Fruit fly (Drosophila melanogaster): ENCODE measurements around the gene mRpS6.

mRpS6 gene

dm6 chr3L:4363887-4364794, at the start of gene mRpS6, which contains the start of gene Cip4:
Gene mRpS6 (plus strand): TSS chr3L:4364550.
Gene Cip4 (minus strand): TSS chr3L:4364102.
- TF ChIP-seq usp (GFP tag; optimal IDR thresholded peaks at IDR 0.05): no peak
- TF ChIP-seq pan (optimal IDR thresholded peaks at IDR 0.05): no peak
- no peak for TF ChIP-seq Dll (optimal IDR thresholded peaks at IDR 0.05)
- no peak for TF ChIP-seq CG8478 (optimal IDR thresholded peaks at IDR 0.05)
- no peak for TF ChIP-seq EcR (GFP tag; optimal IDR thresholded peaks at IDR 0.05)
- no peak for TF ChIP-seq psq (optimal IDR thresholded peaks at IDR 0.05)

dm6 chr3L:4318677-4319580, 45.4 kb upstream of the mRpS6 start, which contains the start of gene PMP34:
Gene PMP34 (plus strand): TSS chr3L:4318755.
- TF ChIP-seq Dll (optimal IDR thresholded peaks at IDR 0.05): no peak

DNA sequence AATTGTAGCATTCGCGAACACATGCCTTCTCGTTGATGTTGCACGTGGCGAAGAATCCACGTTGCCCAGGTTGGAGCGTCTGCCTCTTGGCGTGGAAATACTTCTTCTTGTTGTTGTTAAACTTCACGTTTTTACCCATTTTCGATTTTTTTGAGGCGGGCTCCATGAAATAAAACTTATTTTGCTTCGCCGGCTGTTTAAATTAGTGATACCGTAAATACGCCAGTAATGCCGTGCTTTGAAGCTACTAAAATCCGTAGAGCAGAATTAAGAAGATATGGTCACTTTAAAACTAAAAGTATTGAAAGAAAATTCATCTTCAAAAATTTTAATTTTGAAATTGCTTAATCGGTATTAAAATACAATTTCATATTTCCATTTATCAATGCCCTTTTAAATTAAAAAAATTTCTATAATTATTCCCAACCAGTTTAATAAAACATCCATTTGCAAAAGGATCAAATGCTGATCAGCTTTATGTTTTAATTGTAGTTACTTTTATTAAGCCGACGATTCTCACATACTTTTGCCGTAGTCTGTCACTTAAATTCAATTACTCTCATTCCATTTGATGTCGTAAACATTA, 42.2 kb upstream of the mRpS6 start, which contains the start of gene CG15014:
CG15014 (minus strand) TSS at position 228 of the 586 bp plus-strand sequence.
- TF ChIP-seq usp (GFP tag; optimal IDR thresholded peaks at IDR 0.05) (no peak), psq (optimal IDR thresholded peaks at IDR 0.05) (no peak), pan (optimal IDR thresholded peaks at IDR 0.05) (no peak), CG8478 (optimal IDR thresholded peaks at IDR 0.05) (no peak), EcR (GFP tag; optimal IDR thresholded peaks at IDR 0.05) (no peak), Dll (optimal IDR thresholded peaks at IDR 0.05) (no peak)

DNA sequence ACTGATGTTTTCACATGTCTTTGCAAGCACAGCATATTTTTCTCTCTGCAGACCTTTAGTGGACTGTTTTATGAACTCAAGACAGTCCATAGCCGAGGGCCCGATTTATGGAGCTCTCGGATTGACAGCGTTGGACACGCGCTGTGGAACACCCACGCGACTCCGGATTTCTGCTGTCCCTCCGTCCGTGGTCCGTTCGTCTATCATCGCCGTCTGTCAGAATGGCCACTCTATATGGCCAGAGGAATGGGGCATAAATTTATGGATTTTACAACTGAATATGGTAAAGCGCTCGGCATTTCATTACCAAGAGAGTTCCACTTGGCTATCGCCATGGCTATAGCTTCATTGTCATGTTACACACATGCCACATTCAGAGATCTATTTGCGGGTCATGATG, 36.3 kb upstream of the mRpS6 start:
- TF ChIP-seq psq (optimal IDR thresholded peaks at IDR 0.05): no peak
- TF ChIP-seq pan (optimal IDR thresholded peaks at IDR 0.05): no peak

dm6 chr3L:4336588-4336987, 27.8 kb upstream of the mRpS6 start:
- TF ChIP-seq usp (GFP tag; optimal IDR thresholded peaks at IDR 0.05): no peak
- TF ChIP-seq psq (optimal IDR thresholded peaks at IDR 0.05): no peak
- no peak for TF ChIP-seq EcR (GFP tag; optimal IDR thresholded peaks at IDR 0.05)
- no peak for TF ChIP-seq CG8478 (optimal IDR thresholded peaks at IDR 0.05)
- TF ChIP-seq pan (optimal IDR thresholded peaks at IDR 0.05): no peak
- no peak for TF ChIP-seq Dll (optimal IDR thresholded peaks at IDR 0.05)

DNA sequence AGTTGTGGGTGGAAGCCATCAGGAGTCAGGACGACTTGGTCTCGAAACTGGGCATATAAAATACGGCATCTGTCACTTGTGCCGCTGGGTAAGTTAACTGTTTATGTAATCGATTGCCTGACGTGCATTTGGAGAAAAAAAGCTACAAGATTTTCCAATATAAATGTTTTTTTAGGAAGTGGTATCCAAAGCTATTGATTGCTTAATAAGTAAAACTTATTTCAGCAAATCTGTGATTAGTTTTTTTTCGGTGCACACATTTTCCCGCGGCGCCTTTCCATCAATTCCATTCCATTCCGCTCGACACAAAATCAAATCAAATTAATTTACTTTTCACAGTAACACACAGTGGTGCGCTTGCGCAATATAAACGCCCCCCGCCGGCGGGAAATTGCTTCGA, 24.8 kb upstream of the mRpS6 start:
- no peak for TF ChIP-seq EcR (GFP tag; optimal IDR thresholded peaks at IDR 0.05)
- no peak for TF ChIP-seq CG8478 (optimal IDR thresholded peaks at IDR 0.05)
- no peak for TF ChIP-seq psq (optimal IDR thresholded peaks at IDR 0.05)
- no peak for TF ChIP-seq Dll (optimal IDR thresholded peaks at IDR 0.05)
- no peak for TF ChIP-seq pan (optimal IDR thresholded peaks at IDR 0.05)
- TF ChIP-seq usp (GFP tag; optimal IDR thresholded peaks at IDR 0.05): no peak

DNA sequence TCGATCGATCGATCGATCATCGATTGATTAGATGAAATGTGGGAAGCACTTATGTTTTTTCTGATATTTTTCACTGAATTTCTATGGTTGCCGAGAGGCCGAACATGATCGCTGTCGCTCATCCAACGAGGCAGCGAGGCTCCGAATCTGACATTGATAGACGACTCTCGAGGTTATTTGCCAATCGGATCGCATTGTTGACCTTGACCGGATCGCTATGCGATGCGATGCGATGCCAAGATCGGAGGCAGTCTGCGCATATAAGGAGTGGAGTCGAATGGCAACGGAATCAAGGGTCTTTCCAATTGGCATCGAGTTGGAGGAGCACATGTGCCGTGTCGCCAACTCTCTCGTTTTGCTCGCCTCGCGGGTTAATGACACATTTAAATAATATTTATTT, 24.1 kb upstream of the mRpS6 start:
- TF ChIP-seq Dll (optimal IDR thresholded peaks at IDR 0.05) (no peak), EcR (GFP tag; optimal IDR thresholded peaks at IDR 0.05) (no peak), pan (optimal IDR thresholded peaks at IDR 0.05) (no peak), psq (optimal IDR thresholded peaks at IDR 0.05) (no peak), usp (GFP tag; optimal IDR thresholded peaks at IDR 0.05) (no peak), CG8478 (optimal IDR thresholded peaks at IDR 0.05) (no peak)

DNA sequence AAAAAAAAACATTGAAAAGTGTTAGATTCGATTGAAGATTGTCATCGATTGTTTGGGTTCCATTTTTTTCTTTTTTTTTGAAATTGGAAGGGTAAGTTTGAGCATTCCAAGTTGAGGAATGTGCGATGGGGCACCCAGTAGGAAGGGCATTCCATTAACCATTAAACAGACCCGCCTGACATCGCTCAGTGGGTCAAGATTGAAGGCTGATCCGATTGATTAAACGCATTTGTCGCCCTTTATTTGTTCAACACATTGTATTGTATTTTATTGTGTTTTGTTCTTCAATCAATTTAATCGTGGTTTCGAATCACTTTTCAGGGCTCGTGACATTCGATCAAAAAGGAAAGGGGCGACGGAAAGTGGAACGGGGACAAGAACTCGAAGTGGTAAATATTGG, 23.3 kb upstream of the mRpS6 start:
- TF ChIP-seq Dll (optimal IDR thresholded peaks at IDR 0.05) (no peak), CG8478 (optimal IDR thresholded peaks at IDR 0.05) (no peak), psq (optimal IDR thresholded peaks at IDR 0.05) (no peak), pan (optimal IDR thresholded peaks at IDR 0.05) (no peak), usp (GFP tag; optimal IDR thresholded peaks at IDR 0.05) (no peak), EcR (GFP tag; optimal IDR thresholded peaks at IDR 0.05) (no peak)

- TF ChIP-seq Dll (optimal IDR thresholded peaks at IDR 0.05) (no peak), psq (optimal IDR thresholded peaks at IDR 0.05) (no peak), EcR (GFP tag; optimal IDR thresholded peaks at IDR 0.05) (no peak), usp (GFP tag; optimal IDR thresholded peaks at IDR 0.05) (no peak), CG8478 (optimal IDR thresholded peaks at IDR 0.05) (no peak), pan (optimal IDR thresholded peaks at IDR 0.05) (no peak)
Measured at dm6 chr3L:4346379-4346778, 18.0 kb upstream of the mRpS6 start.

- no peak for TF ChIP-seq EcR (GFP tag; optimal IDR thresholded peaks at IDR 0.05)
Measured at dm6 chr3L:4348072-4348471, 16.3 kb upstream of the mRpS6 start.

- TF ChIP-seq Dll (optimal IDR thresholded peaks at IDR 0.05) (no peak), usp (GFP tag; optimal IDR thresholded peaks at IDR 0.05) (no peak), EcR (GFP tag; optimal IDR thresholded peaks at IDR 0.05) (no peak), psq (optimal IDR thresholded peaks at IDR 0.05) (no peak), CG8478 (optimal IDR thresholded peaks at IDR 0.05) (no peak), pan (optimal IDR thresholded peaks at IDR 0.05) (no peak)
Measured at dm6 chr3L:4348839-4349238, 15.5 kb upstream of the mRpS6 start.

- TF ChIP-seq CG8478 (optimal IDR thresholded peaks at IDR 0.05) (no peak), pan (optimal IDR thresholded peaks at IDR 0.05) (no peak), psq (optimal IDR thresholded peaks at IDR 0.05) (no peak), Dll (optimal IDR thresholded peaks at IDR 0.05) (no peak), EcR (GFP tag; optimal IDR thresholded peaks at IDR 0.05) (no peak)
Measured at dm6 chr3L:4349314-4349713, 15.0 kb upstream of the mRpS6 start.

All from whole organism.